Worm (Caenorhabditis elegans) whole organism, young adult: ENCODE measurements around the gene col-95.

Experiments used
- B0035.1 ChIP-seq: sonication (generic microtip); optimal IDR thresholded peaks from 2 replicates; lab custom pipeline; 2016; ENCODE audit warnings: missing genetic modification characterization, mild to moderate bottlenecking, missing compliant biosample characterization, missing genotype, missing genetic modification reagents
- C06A6.2 ChIP-seq: fragments of 200-800 bp; sonication (Bioruptor generic); conservative IDR thresholded peaks from 2 replicates; pipeline ENCODE4 v1.3.6; 2022; ENCODE audit warnings: missing genetic modification characterization, missing compliant biosample characterization
- D2030.7 ChIP-seq: fragments of 200-800 bp; sonication (Bioruptor generic); IDR thresholded peaks from 2 replicates; pipeline ENCODE4 v1.3.6; 2022; ENCODE audit warnings: missing genetic modification reagents, missing genetic modification characterization, missing compliant biosample characterization
- F22D6.2 ChIP-seq: sonication (generic microtip); optimal IDR thresholded peaks from 2 replicates; lab custom pipeline; 2016; ENCODE audit warnings: mild to moderate bottlenecking, missing genetic modification characterization, missing compliant biosample characterization
- F33H1.4 ChIP-seq: fragments of 200-800 bp; sonication (Bioruptor generic); IDR thresholded peaks from 2 replicates; pipeline ENCODE4 v1.3.6; 2022; ENCODE audit warnings: missing genetic modification reagents, missing genetic modification characterization, missing compliant biosample characterization
- F37B4.10 ChIP-seq: fragments of 200-800 bp; sonication (Bioruptor generic); IDR thresholded peaks from 2 replicates; pipeline ENCODE4 v1.3.6; 2022; ENCODE audit warnings: missing genetic modification characterization, missing compliant biosample characterization
- F55B11.4 ChIP-seq: sonication (generic microtip); optimal IDR thresholded peaks from 2 replicates; lab custom pipeline; 2016; ENCODE audit warnings: missing compliant biosample characterization, missing genetic modification characterization, borderline replicate concordance; ENCODE audit not compliant: insufficient read depth
- K12H6.12 ChIP-seq: fragments of 200-800 bp; sonication (Bioruptor generic); optimal IDR thresholded peaks from 2 replicates; lab custom pipeline; 2018; ENCODE audit warnings: mild to moderate bottlenecking, missing genetic modification characterization, missing compliant biosample characterization
- T26A5.8 ChIP-seq: sonication (generic microtip); optimal IDR thresholded peaks from 2 replicates; lab custom pipeline; 2016; ENCODE audit warnings: missing genetic modification characterization, missing compliant biosample characterization
- Y95B8A.8 ChIP-seq: fragments of 200-800 bp; sonication (Bioruptor generic); IDR thresholded peaks from 2 replicates; pipeline ENCODE4 v1.3.6; 2022; ENCODE audit warnings: missing genetic modification reagents, missing genetic modification characterization, missing compliant biosample characterization
- ZK185.1 ChIP-seq: sonication (generic microtip); optimal IDR thresholded peaks from 2 replicates; lab custom pipeline; 2016; ENCODE audit warnings: mild to moderate bottlenecking, missing genetic modification characterization, missing compliant biosample characterization; ENCODE audit not compliant: poor library complexity, severe bottlenecking
- atf-7 ChIP-seq: sonication (generic microtip); optimal IDR thresholded peaks from 2 replicates; lab custom pipeline; 2017; ENCODE audit warnings: mild to moderate bottlenecking, missing genetic modification characterization, missing compliant biosample characterization
- attf-3 ChIP-seq: fragments of 200-800 bp; sonication (Bioruptor generic); conservative IDR thresholded peaks from 2 replicates; pipeline ENCODE4 v1.3.6; 2022; ENCODE audit warnings: missing genetic modification reagents, missing genetic modification characterization, missing compliant biosample characterization
- bed-2 ChIP-seq: fragments of 200-800 bp; sonication (Bioruptor generic); IDR thresholded peaks from 2 replicates; pipeline ENCODE4 v1.3.6; 2022; ENCODE audit warnings: missing genetic modification reagents, missing genetic modification characterization, missing compliant biosample characterization
- cebp-1 ChIP-seq, 2 experiments: fragments of 200-800 bp in 1 of 2; sonication (Bioruptor generic) in 1 of 2; sonication (generic microtip) in 1 of 2; IDR thresholded peaks in 1 of 2; optimal IDR thresholded peaks in 1 of 2; 2 replicates each; pipeline versions ENCODE4 v1.3.6 to Lab custom; 2017 to 2022; ENCODE audit warnings: missing compliant biosample characterization in 2 of 2, missing genetic modification characterization in 2 of 2, mild to moderate bottlenecking in 1 of 2, missing genetic modification reagents in 1 of 2, moderate library complexity in 1 of 2
- ceh-40 ChIP-seq: fragments of 200-800 bp; sonication (Bioruptor generic); IDR thresholded peaks from 2 replicates; pipeline ENCODE4 v1.3.6; 2022; ENCODE audit warnings: missing genetic modification characterization, missing compliant biosample characterization
- chd-7 ChIP-seq: sonication (generic microtip); optimal IDR thresholded peaks from 2 replicates; lab custom pipeline; 2016; ENCODE audit warnings: mild to moderate bottlenecking, missing genetic modification characterization, moderate library complexity, missing compliant biosample characterization
- die-1 ChIP-seq: sonication (generic microtip); optimal IDR thresholded peaks from 2 replicates; lab custom pipeline; 2016; ENCODE audit warnings: missing genotype, mild to moderate bottlenecking, missing genetic modification characterization, missing compliant biosample characterization
- dpff-1 ChIP-seq: sonication (generic microtip); optimal IDR thresholded peaks from 2 replicates; lab custom pipeline; 2017; ENCODE audit warnings: mild to moderate bottlenecking, missing genetic modification characterization, missing compliant biosample characterization
- dpl-1 ChIP-seq: fragments of 150-350 bp; optimal IDR thresholded peaks from 2 replicates; lab custom pipeline; 2014; ENCODE audit warnings: missing biosample characterization, missing genetic modification reagents, missing genetic modification characterization
- hmg-1.2 ChIP-seq: fragments of 200-800 bp; sonication (Bioruptor generic); IDR thresholded peaks from 2 replicates; pipeline ENCODE4 v1.3.6; 2022; ENCODE audit warnings: missing genetic modification reagents, missing genetic modification characterization, missing compliant biosample characterization
- lin-26 ChIP-seq: fragments of 200-800 bp; sonication (Bioruptor generic); IDR thresholded peaks from 2 replicates; pipeline ENCODE4 v1.3.6; 2022; ENCODE audit warnings: missing genetic modification reagents, missing genetic modification characterization, missing compliant biosample characterization
- lin-35 ChIP-seq, 3 experiments: fragments of 150-350 bp in 2 of 3; sonication (generic microtip) in 1 of 3; optimal IDR thresholded peaks; 2 replicates each; lab custom pipeline; 2014 to 2018; ENCODE audit warnings: missing biosample characterization in 3 of 3, missing genetic modification characterization in 3 of 3, missing genetic modification reagents in 3 of 3
- lin-40 ChIP-seq: sonication (generic microtip); optimal IDR thresholded peaks from 2 replicates; lab custom pipeline; 2016; ENCODE audit warnings: missing genetic modification characterization, mild to moderate bottlenecking, missing compliant biosample characterization, missing genotype, missing genetic modification reagents
- madf-10 ChIP-seq: sonication (generic microtip); optimal IDR thresholded peaks from 2 replicates; lab custom pipeline; 2016; ENCODE audit warnings: mild to moderate bottlenecking, missing genetic modification characterization, missing compliant biosample characterization
- madf-3 ChIP-seq: fragments of 200-800 bp; sonication (Bioruptor generic); IDR thresholded peaks from 2 replicates; pipeline ENCODE4 v1.3.6; 2022; ENCODE audit warnings: missing genetic modification reagents, missing genetic modification characterization, missing compliant biosample characterization
- mcd-1 ChIP-seq: fragments of 200-800 bp; sonication (Bioruptor generic); IDR thresholded peaks from 2 replicates; pipeline ENCODE4 v1.3.6; 2022; ENCODE audit warnings: missing genetic modification reagents, missing genetic modification characterization, missing compliant biosample characterization
- mes-4 ChIP-seq: sonication (generic microtip); optimal IDR thresholded peaks from 2 replicates; lab custom pipeline; 2016; ENCODE audit warnings: missing genotype, missing genetic modification characterization, missing compliant biosample characterization
- nhr-80 ChIP-seq: sonication (generic microtip); optimal IDR thresholded peaks from 2 replicates; lab custom pipeline; 2016; ENCODE audit warnings: missing genetic modification characterization, missing compliant biosample characterization
- nhr-90 ChIP-seq: sonication (generic microtip); optimal IDR thresholded peaks from 2 replicates; lab custom pipeline; 2016; ENCODE audit warnings: missing genotype, mild to moderate bottlenecking, missing genetic modification characterization, missing compliant biosample characterization
- rpc-1 ChIP-seq, 2 experiments: fragments of 150-350 bp in 1 of 2; sonication (generic microtip) in 1 of 2; optimal IDR thresholded peaks; 2 replicates each; lab custom pipeline; 2014 to 2018; ENCODE audit warnings: missing biosample characterization in 1 of 2, missing genetic modification characterization in 1 of 2, missing genetic modification reagents in 1 of 2, missing genotype in 1 of 2
- sea-2 ChIP-seq: fragments of 200-800 bp; sonication (Bioruptor generic); IDR thresholded peaks from 2 replicates; pipeline ENCODE4 v1.3.6; 2022; ENCODE audit warnings: missing genetic modification characterization, missing compliant biosample characterization
- snpc-1.3 ChIP-seq: sonication (generic microtip); optimal IDR thresholded peaks from 2 replicates; lab custom pipeline; 2017; ENCODE audit warnings: missing genetic modification characterization, mild to moderate bottlenecking, missing compliant biosample characterization, antibody characterized with exemption, moderate library complexity, missing genotype, missing genetic modification reagents; ENCODE audit not compliant: insufficient read depth
- snpc-4 ChIP-seq, 5 experiments: fragments of 150-350 bp in 1 of 5; sonication (generic microtip) in 4 of 5; optimal IDR thresholded peaks; 2 replicates each; lab custom pipeline; 2014 to 2018; ENCODE audit warnings: missing genetic modification characterization in 5 of 5, missing biosample characterization in 3 of 5, antibody characterized with exemption in 2 of 5, mild to moderate bottlenecking in 2 of 5, missing compliant biosample characterization in 2 of 5, missing genotype in 2 of 5, moderate library complexity in 2 of 5, missing genetic modification reagents in 1 of 5
- somi-1 ChIP-seq: fragments of 200-800 bp; sonication (Bioruptor generic); optimal IDR thresholded peaks from 2 replicates; lab custom pipeline; 2018; ENCODE audit warnings: mild to moderate bottlenecking, missing genetic modification characterization, missing compliant biosample characterization
- tlf-1 ChIP-seq: fragments of 200-800 bp; sonication (Bioruptor generic); optimal IDR thresholded peaks from 2 replicates; lab custom pipeline; 2018; ENCODE audit warnings: mild to moderate bottlenecking, missing genetic modification characterization, missing compliant biosample characterization
- unc-130 ChIP-seq: sonication (generic microtip); optimal IDR thresholded peaks from 2 replicates; lab custom pipeline; 2016; ENCODE audit warnings: missing genetic modification reagents, missing genetic modification characterization, missing compliant biosample characterization
- zfh-2 ChIP-seq: fragments of 200-800 bp; sonication (Bioruptor generic); conservative IDR thresholded peaks from 2 replicates; pipeline ENCODE4 v1.3.6; 2022; ENCODE audit warnings: missing genetic modification reagents, missing genetic modification characterization, missing compliant biosample characterization
- ztf-18 ChIP-seq: sonication (generic microtip); optimal IDR thresholded peaks from 2 replicates; lab custom pipeline; 2016; ENCODE audit warnings: missing genotype, mild to moderate bottlenecking, missing genetic modification characterization, missing compliant biosample characterization
- ztf-22 ChIP-seq: fragments of 200-800 bp; sonication (Bioruptor generic); optimal IDR thresholded peaks from 2 replicates; lab custom pipeline; 2018; ENCODE audit warnings: mild to moderate bottlenecking, missing genetic modification characterization, moderate library complexity, missing compliant biosample characterization
- ztf-26 ChIP-seq: sonication (generic microtip); optimal IDR thresholded peaks from 2 replicates; lab custom pipeline; 2017; ENCODE audit warnings: missing genetic modification characterization, missing compliant biosample characterization

col-95 gene

ce11 chrIII:11731491-11731890, 27.7 kb downstream of the col-95 start:
- no peak for TF ChIP-seq zfh-2 (GFP tag; lab: Robert Waterston, UW)
- TF ChIP-seq mes-4: no peak
- no peak for TF ChIP-seq ztf-22 (GFP tag; lab: Kevin White, UChicago)
- TF ChIP-seq F55B11.4 (tag; lab: Kevin White, UChicago): no peak
- TF ChIP-seq attf-3 (GFP tag; lab: Robert Waterston, UW): no peak
- TF ChIP-seq B0035.1: no peak
- TF ChIP-seq madf-10: no peak
- no peak for TF ChIP-seq unc-130 (GFP tag; lab: Kevin White, UChicago)
- no peak for TF ChIP-seq chd-7
- TF ChIP-seq nhr-80 (tag; lab: Kevin White, UChicago): no peak
- no peak for TF ChIP-seq tlf-1
- no peak for TF ChIP-seq F33H1.4
- TF ChIP-seq dpff-1 (tag; lab: Kevin White, UChicago): no peak
- no peak for TF ChIP-seq sea-2
- TF ChIP-seq madf-3 (GFP tag; lab: Robert Waterston, UW): no peak
- TF ChIP-seq rpc-1 (optimal IDR thresholded peaks at IDR 0.05; lab: Kevin White, UChicago): no peak
- no peak for TF ChIP-seq rpc-1 (tag; optimal IDR thresholded peaks at IDR 0.05; lab: Kevin White, UChicago)
- TF ChIP-seq somi-1 (GFP tag; lab: Kevin White, UChicago): no peak
- TF ChIP-seq nhr-90 (tag; lab: Kevin White, UChicago): no peak

ce11 chrIII:11732056-11732455, 28.3 kb downstream of the col-95 start, which contains the start of gene Y41C4A.21:
Gene Y41C4A.21 (plus strand): TSS chrIII:11732356.
- TF ChIP-seq zfh-2 (GFP tag; lab: Robert Waterston, UW) (0 out of 2 replicates have a peak, but pooled peaks have one; percentile 19), dpl-1 (GFP tag; lab: Kevin White, UChicago) (no peak)

- TF ChIP-seq die-1 (tag; lab: Kevin White, UChicago): no peak
Measured at ce11 chrIII:11732943-11733342, 29.1 kb downstream of the col-95 start.

- TF ChIP-seq bed-2: no peak
- no peak for TF ChIP-seq F37B4.10 (GFP tag; lab: Robert Waterston, UW)
- no peak for TF ChIP-seq T26A5.8 (tag; lab: Kevin White, UChicago)
- TF ChIP-seq ztf-18 (tag; lab: Kevin White, UChicago): no peak
- no peak for TF ChIP-seq snpc-1.3 (tag; lab: Kevin White, UChicago)
- no peak for TF ChIP-seq Y95B8A.8 (GFP tag; lab: Robert Waterston, UW)
Measured at ce11 chrIII:11737527-11737926, 33.7 kb downstream of the col-95 start, which contains the start of gene sup-1. Gene sup-1 (minus strand): TSS chrIII:11737627.

ce11 chrIII:11738482-11738881, 34.7 kb downstream of the col-95 start:
- no peak for TF ChIP-seq snpc-4 (GFP tag; optimal IDR thresholded peaks at IDR 0.05; lab: Kevin White, UChicago)
- peak in 1 of 4 experiments; percentile 0 for TF ChIP-seq snpc-4 (tag; optimal IDR thresholded peaks at IDR 0.05; lab: Kevin White, UChicago)
- peak; percentile 45 for TF ChIP-seq K12H6.12
- peak; percentile 80 for TF ChIP-seq somi-1 (GFP tag; lab: Kevin White, UChicago)
- TF ChIP-seq ztf-26 (tag; lab: Kevin White, UChicago): peak; percentile 65
- no peak for TF ChIP-seq cebp-1 (GFP tag; IDR thresholded peaks at IDR 0.05; lab: Robert Waterston, UW)
- peak; percentile 66 for TF ChIP-seq cebp-1 (tag; optimal IDR thresholded peaks at IDR 0.05; lab: Kevin White, UChicago)
- peak; percentile 63; the same call in 1 of the 2 replicates for TF ChIP-seq lin-26 (GFP tag; lab: Robert Waterston, UW)
- TF ChIP-seq hmg-1.2 (GFP tag; lab: Robert Waterston, UW): peak; percentile 42; the same call in 1 of the 2 replicates
- no peak for TF ChIP-seq D2030.7 (GFP tag; lab: Robert Waterston, UW)
- peak in 1 of 3 experiments; percentile 53 for TF ChIP-seq lin-35 (GFP tag; optimal IDR thresholded peaks at IDR 0.05; lab: Kevin White, UChicago)
- TF ChIP-seq ZK185.1 (tag; lab: Kevin White, UChicago): no peak
- TF ChIP-seq lin-40 (tag; lab: Kevin White, UChicago): peak; percentile 61
- 0 out of 2 replicates have a peak, but pooled peaks have one; percentile 22 for TF ChIP-seq C06A6.2 (GFP tag; lab: Robert Waterston, UW)
- peak; percentile 32 for TF ChIP-seq atf-7 (tag; lab: Kevin White, UChicago)
- TF ChIP-seq mcd-1 (GFP tag; lab: Robert Waterston, UW): peak; percentile 9; the same call in 1 of the 2 replicates
- TF ChIP-seq ceh-40 (GFP tag; lab: Robert Waterston, UW): no peak
- TF ChIP-seq F22D6.2 (tag; lab: Kevin White, UChicago): no peak
